Worm (Caenorhabditis elegans) whole organism, late embryonic: ENCODE data around the gene F52G2.3.

Experiments used
- ceh-14 ChIP-seq: sonication (generic microtip); optimal IDR thresholded peaks from 2 replicates; lab custom pipeline; 2016; ENCODE audit warnings: missing genotype, missing genetic modification characterization, missing compliant biosample characterization
- ceh-48 ChIP-seq: sonication (generic microtip); optimal IDR thresholded peaks from 2 replicates; lab custom pipeline; 2016; ENCODE audit warnings: missing genetic modification characterization, inconsistent platforms, missing compliant biosample characterization
- dmd-4 ChIP-seq: sonication (generic microtip); optimal IDR thresholded peaks from 2 replicates; lab custom pipeline; 2016; ENCODE audit warnings: borderline replicate concordance, missing genetic modification characterization, missing compliant biosample characterization
- hlh-8 ChIP-seq: sonication (generic microtip); optimal IDR thresholded peaks from 2 replicates; lab custom pipeline; 2016; ENCODE audit warnings: missing genotype, missing genetic modification characterization, missing compliant biosample characterization
- mec-3 ChIP-seq: sonication (generic microtip); optimal IDR thresholded peaks from 2 replicates; lab custom pipeline; 2016; ENCODE audit warnings: borderline replicate concordance, missing genetic modification characterization, missing compliant biosample characterization
- rnt-1 ChIP-seq: sonication (generic microtip); optimal IDR thresholded peaks from 2 replicates; lab custom pipeline; 2016; ENCODE audit warnings: missing genetic modification characterization, missing compliant biosample characterization
- ttx-3 ChIP-seq: sonication (generic microtip); optimal IDR thresholded peaks from 2 replicates; lab custom pipeline; 2016; ENCODE audit warnings: missing genetic modification reagents, missing genetic modification characterization, missing compliant biosample characterization

The F52G2.3 gene

ce11 chrIV:13493719-13494118 is 54.3 kb downstream of the F52G2.3 start:
- TF ChIP-seq dmd-4 (tag; lab: Kevin White, UChicago) = no peak
- no peak for TF ChIP-seq hlh-8
- TF ChIP-seq ceh-14 (tag; lab: Kevin White, UChicago) = no peak
- no peak for TF ChIP-seq ceh-48 (tag; lab: Kevin White, UChicago)
- no peak for TF ChIP-seq rnt-1 (tag; lab: Kevin White, UChicago)
- no peak for TF ChIP-seq mec-3 (tag; lab: Kevin White, UChicago)
- TF ChIP-seq ttx-3 (tag; lab: Kevin White, UChicago) = no peak
